Fruit fly (Drosophila melanogaster): Measurements from ENCODE around the gene CG1394.

Gene CG1394

DNA sequence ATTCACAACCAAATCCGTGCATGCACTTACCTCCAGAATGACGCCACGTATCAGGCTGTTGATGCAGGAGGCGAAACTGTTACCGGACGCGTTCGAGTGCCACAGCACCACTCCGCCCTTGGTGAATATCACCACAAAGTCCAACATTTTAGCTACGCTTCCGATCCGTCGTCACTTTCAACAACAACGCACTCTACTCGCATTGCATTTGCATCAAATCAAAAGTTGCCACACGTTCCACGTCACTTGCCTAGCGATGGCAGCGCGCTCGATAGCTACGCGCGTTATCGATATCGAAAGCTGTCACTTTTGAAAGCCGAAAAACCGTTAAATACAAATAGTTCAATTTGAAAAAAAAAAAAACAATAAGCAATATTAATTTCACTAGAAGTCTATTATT is 41.6 kb downstream of the CG1394 start, which contains the start of gene SrpRalpha:
Gene SrpRalpha (minus strand): TSS at position 260 of the 400 bp plus-strand sequence.
- TF ChIP-seq E2f2 (GFP tag; IDR thresholded peaks at IDR 0.05) (peak; percentile 74), vvl (GFP tag; IDR thresholded peaks at IDR 0.05) (peak; percentile 63; the same call in 1 of the 2 replicates), scrt (GFP tag; optimal IDR thresholded peaks at IDR 0.05) (no peak), klu (GFP tag; IDR thresholded peaks at IDR 0.05) (no peak), CrebB (tag; optimal IDR thresholded peaks at IDR 0.05) (no peak), YL-1 (GFP tag; optimal IDR thresholded peaks at IDR 0.05) (peak; percentile 79), Kr (GFP tag; optimal IDR thresholded peaks at IDR 0.05) (no peak), HLHmδ (GFP tag; optimal IDR thresholded peaks at IDR 0.05) (no peak), MESR4 (GFP tag; optimal IDR thresholded peaks at IDR 0.05) (peak; percentile 84), HmgZ (tag; optimal IDR thresholded peaks at IDR 0.05) (no peak), Rx (GFP tag; IDR thresholded peaks at IDR 0.05) (no peak), org-1 (GFP tag; optimal IDR thresholded peaks at IDR 0.05) (no peak), Dp (GFP tag; optimal IDR thresholded peaks at IDR 0.05) (peak; percentile 63), trh (GFP tag; optimal IDR thresholded peaks at IDR 0.05) (no peak), twi (tag; optimal IDR thresholded peaks at IDR 0.05) (no peak), Asciz (GFP tag; optimal IDR thresholded peaks at IDR 0.05) (no peak), Sry-δ (GFP tag; optimal IDR thresholded peaks at IDR 0.05) (peak; percentile 84), Oli (tag; optimal IDR thresholded peaks at IDR 0.05) (no peak), CG7963 (GFP tag; IDR thresholded peaks at IDR 0.05; ENCODE audit: partially characterized antibody) (no peak), CG10654 (GFP tag; optimal IDR thresholded peaks at IDR 0.05) (no peak), Ets97D (GFP tag; optimal IDR thresholded peaks at IDR 0.05) (peak; percentile 26), nom (GFP tag; optimal IDR thresholded peaks at IDR 0.05) (peak; percentile 14), Trl (optimal IDR thresholded peaks at IDR 0.05) (no peak), Trl (GFP tag; optimal IDR thresholded peaks at IDR 0.05) (no peak), zen2 (GFP tag; IDR thresholded peaks at IDR 0.05; ENCODE audit: partially characterized antibody) (peak; percentile 5; the same call in 2 of the 3 replicates), CG10366 (GFP tag; IDR thresholded peaks at IDR 0.05) (no peak), CG2116 (GFP tag; optimal IDR thresholded peaks at IDR 0.05) (peak; percentile 20), MBD-R2 (GFP tag; IDR thresholded peaks at IDR 0.05) (peak; percentile 57), CG10321 (GFP tag; IDR thresholded peaks at IDR 0.05) (no peak), CG11723 (GFP tag; optimal IDR thresholded peaks at IDR 0.05) (no peak), CG2889 (GFP tag; IDR thresholded peaks at IDR 0.05) (no peak), CG6854 (GFP tag; optimal IDR thresholded peaks at IDR 0.05) (no peak), Aef1 (GFP tag; IDR thresholded peaks at IDR 0.05) (no peak), dmrt11E (tag; optimal IDR thresholded peaks at IDR 0.05) (no peak), amos (GFP tag; IDR thresholded peaks at IDR 0.05; ENCODE audit: partially characterized antibody) (peak; percentile 28; the same call in 1 of the 2 replicates), CG10462 (GFP tag; optimal IDR thresholded peaks at IDR 0.05) (no peak), CG14710 (tag; optimal IDR thresholded peaks at IDR 0.05) (peak; percentile 59), unc-4 (GFP tag; IDR thresholded peaks at IDR 0.05; ENCODE audit: partially characterized antibody) (peak; percentile 47; the same call in 1 of the 2 replicates), eyg (GFP tag; optimal IDR thresholded peaks at IDR 0.05) (no peak), dm (GFP tag; optimal IDR thresholded peaks at IDR 0.05) (peak; percentile 3), Opbp (GFP tag; IDR thresholded peaks at IDR 0.05; ENCODE audit: partially characterized antibody) (peak; percentile 66; the same call in 2 of the 3 replicates), Scr (GFP tag; IDR thresholded peaks at IDR 0.05; ENCODE audit: partially characterized antibody) (peak; percentile 42; the same call in 1 of the 2 replicates), CG11093 (GFP tag; IDR thresholded peaks at IDR 0.05) (no peak), HLH3B (GFP tag; IDR thresholded peaks at IDR 0.05) (no peak), CG11560 (tag; IDR thresholded peaks at IDR 0.05) (no peak), CG8478 (optimal IDR thresholded peaks at IDR 0.05) (no peak), H2.0 (GFP tag; IDR thresholded peaks at IDR 0.05) (no peak), so (GFP tag; IDR thresholded peaks at IDR 0.05) (0 out of 3 replicates have a peak, but pooled peaks have one; percentile 24), CG13624 (GFP tag; optimal IDR thresholded peaks at IDR 0.05) (no peak), D (optimal IDR thresholded peaks at IDR 0.05) (no peak), D (GFP tag; optimal IDR thresholded peaks at IDR 0.05) (no peak), CG7839 (tag; optimal IDR thresholded peaks at IDR 0.05) (no peak)
